Fruit fly (Drosophila melanogaster) whole organism: ENCODE results near the gene Ras64B.

ENCODE experiments used
- pan ChIP-seq: fragments of >200 bp; optimal IDR thresholded peaks from 2 replicates; lab custom pipeline; 2017
- psq ChIP-seq: fragments of >200 bp; optimal IDR thresholded peaks from 2 replicates; lab custom pipeline; 2017

- TF ChIP-seq pan (lab: Kevin White, UChicago) (no peak), psq (no peak)
These were observed 6.4 kb downstream of the Ras64B start for dm6 chr3L:4145229-4145628.
